Fruit fly (Drosophila melanogaster) whole organism, embryonic: Measurements from ENCODE around the gene CG13601.

Experiments used
- CG10209 ChIP-seq: fragments of 200-800 bp; sonication (Bioruptor generic); optimal IDR thresholded peaks from 3 replicates; lab custom pipeline; 2017; ENCODE audit warnings: missing biosample characterization, mild to moderate bottlenecking, missing genetic modification characterization, missing genetic modification reagents
- CG10462 ChIP-seq: fragments of 200-800 bp; sonication (Bioruptor generic); optimal IDR thresholded peaks from 2 replicates; lab custom pipeline; 2016; ENCODE audit warnings: missing biosample characterization, missing genetic modification characterization
- CG10959 ChIP-seq: fragments of 200-800 bp; sonication (Bioruptor generic); IDR thresholded peaks from 2 replicates; pipeline ENCODE4 v1.3.6; 2022; ENCODE audit warnings: missing biosample characterization, missing genetic modification characterization
- CG11504 ChIP-seq: fragments of 200-800 bp; sonication (Bioruptor generic); optimal IDR thresholded peaks from 3 replicates; lab custom pipeline; 2019; ENCODE audit warnings: missing biosample characterization, mild to moderate bottlenecking, missing genetic modification characterization, moderate library complexity
- CG12769 ChIP-seq: fragments of 200-800 bp; sonication (Bioruptor generic); optimal IDR thresholded peaks from 2 replicates; lab custom pipeline; 2019; ENCODE audit warnings: missing biosample characterization, mild to moderate bottlenecking, missing genetic modification characterization, moderate library complexity
- CG13624 ChIP-seq: fragments of 200-800 bp; sonication (Bioruptor generic); optimal IDR thresholded peaks from 2 replicates; lab custom pipeline; 2016; ENCODE audit warnings: missing biosample characterization, missing genetic modification characterization
- CG17361 ChIP-seq: fragments of 200-800 bp; sonication (Bioruptor generic); IDR thresholded peaks from 3 replicates; pipeline ENCODE4 v1.3.6; 2022; ENCODE audit warnings: missing biosample characterization, missing genetic modification characterization
- CG17802 ChIP-seq: fragments of 200-800 bp; sonication (Bioruptor generic); optimal IDR thresholded peaks from 2 replicates; lab custom pipeline; 2018; ENCODE audit warnings: missing biosample characterization, mild to moderate bottlenecking, missing genetic modification characterization, moderate library complexity
- CG1792 ChIP-seq: fragments of 200-800 bp; sonication (Bioruptor generic); optimal IDR thresholded peaks from 2 replicates; lab custom pipeline; 2016; ENCODE audit warnings: missing biosample characterization, missing genetic modification characterization
- CG2678 ChIP-seq: fragments of 200-800 bp; sonication (Bioruptor generic); optimal IDR thresholded peaks from 3 replicates; lab custom pipeline; 2019; ENCODE audit warnings: missing biosample characterization, mild to moderate bottlenecking, missing genetic modification characterization, moderate library complexity
- CG3065 ChIP-seq: fragments of 200-800 bp; sonication (Bioruptor generic); optimal IDR thresholded peaks from 2 replicates; lab custom pipeline; 2016; ENCODE audit warnings: missing biosample characterization, missing genetic modification characterization
- CG32772 ChIP-seq: fragments of 200-800 bp; sonication (Bioruptor generic); IDR thresholded peaks from 2 replicates; pipeline ENCODE4 v1.3.6; 2022; ENCODE audit warnings: missing biosample characterization, missing genetic modification characterization
- CG4404 ChIP-seq: fragments of 200-800 bp; sonication (Bioruptor generic); IDR thresholded peaks from 2 replicates; pipeline ENCODE4 v1.3.6; 2022; ENCODE audit warnings: missing biosample characterization, missing genetic modification characterization
- CG4424 ChIP-seq: fragments of 200-800 bp; sonication (Bioruptor generic); optimal IDR thresholded peaks from 3 replicates; lab custom pipeline; 2016; ENCODE audit warnings: missing biosample characterization, missing genetic modification characterization
- CG5953 ChIP-seq: fragments of 200-800 bp; sonication (Bioruptor generic); IDR thresholded peaks from 2 replicates; pipeline ENCODE4 v1.3.6; 2022; ENCODE audit warnings: missing biosample characterization, missing genetic modification characterization
- CG6654 ChIP-seq: fragments of 200-800 bp; sonication (Bioruptor generic); optimal IDR thresholded peaks from 2 replicates; lab custom pipeline; 2017; ENCODE audit warnings: missing biosample characterization, mild to moderate bottlenecking, missing genetic modification characterization
- CG7372 ChIP-seq: fragments of 200-800 bp; sonication (Bioruptor generic); IDR thresholded peaks from 2 replicates; pipeline ENCODE4 v1.3.6; 2022; ENCODE audit warnings: missing biosample characterization, missing genetic modification characterization
- CG7786 ChIP-seq: fragments of 200-800 bp; sonication (Bioruptor generic); optimal IDR thresholded peaks from 2 replicates; lab custom pipeline; 2016; ENCODE audit warnings: missing biosample characterization, missing genetic modification characterization
- CG7839 ChIP-seq: fragments of 200-800 bp; sonication (Bioruptor generic); optimal IDR thresholded peaks from 3 replicates; lab custom pipeline; 2018; ENCODE audit warnings: missing biosample characterization, mild to moderate bottlenecking, missing genetic modification characterization, moderate library complexity
- CG8765 ChIP-seq: fragments of 200-800 bp; sonication (Bioruptor generic); IDR thresholded peaks from 2 replicates; pipeline ENCODE4 v1.3.6; 2022; ENCODE audit warnings: missing biosample characterization, missing genetic modification characterization
- CG9727 ChIP-seq: fragments of 200-800 bp; sonication (Bioruptor generic); optimal IDR thresholded peaks from 3 replicates; lab custom pipeline; 2017; ENCODE audit warnings: missing biosample characterization, mild to moderate bottlenecking, missing genetic modification characterization
- CkIIα-i1 ChIP-seq: fragments of 200-800 bp; sonication (Bioruptor generic); IDR thresholded peaks from 2 replicates; pipeline ENCODE4 v1.3.6; 2022; ENCODE audit warnings: missing biosample characterization, missing genetic modification characterization
- Fer3 ChIP-seq: fragments of 200-800 bp; sonication (Bioruptor generic); optimal IDR thresholded peaks from 2 replicates; lab custom pipeline; 2018; ENCODE audit warnings: missing biosample characterization, mild to moderate bottlenecking, missing genetic modification characterization, moderate library complexity
- Hand ChIP-seq: fragments of 200-800 bp; sonication (Bioruptor generic); optimal IDR thresholded peaks from 2 replicates; lab custom pipeline; 2017; ENCODE audit warnings: mild to moderate bottlenecking, missing biosample characterization, missing genetic modification reagents, missing genetic modification characterization
- Hey ChIP-seq: fragments of 200-800 bp; sonication (Bioruptor generic); optimal IDR thresholded peaks from 3 replicates; lab custom pipeline; 2018; ENCODE audit warnings: missing biosample characterization, mild to moderate bottlenecking, missing genetic modification characterization
- Hr3 ChIP-seq: fragments of 200-800 bp; sonication (Bioruptor generic); optimal IDR thresholded peaks from 3 replicates; lab custom pipeline; 2016; ENCODE audit warnings: missing biosample characterization, missing genetic modification characterization
- Hr51 ChIP-seq, 2 experiments: fragments of 200-800 bp; sonication (Bioruptor generic); optimal IDR thresholded peaks; 2 replicates in 1 of 2; 3 replicates in 1 of 2; lab custom pipeline; 2016 to 2018; ENCODE audit warnings: missing biosample characterization in 2 of 2, missing genetic modification characterization in 2 of 2, mild to moderate bottlenecking in 1 of 2, moderate library complexity in 1 of 2
- Lhr ChIP-seq: fragments of 200-800 bp; sonication (Bioruptor generic); optimal IDR thresholded peaks from 3 replicates; lab custom pipeline; 2017; ENCODE audit warnings: mild to moderate bottlenecking, missing biosample characterization, missing genetic modification reagents, missing genetic modification characterization
- Med ChIP-seq: fragments of 200-800 bp; sonication (Bioruptor generic); peaks from one replicate; lab custom pipeline; 2016; ENCODE audit warnings: missing biosample characterization, missing genetic modification characterization, mild to moderate bottlenecking, inconsistent platforms, moderate library complexity
- NfI ChIP-seq: fragments of 200-800 bp; sonication (Bioruptor generic); optimal IDR thresholded peaks from 3 replicates; lab custom pipeline; 2018; ENCODE audit warnings: missing biosample characterization, mild to moderate bottlenecking, missing genetic modification characterization, moderate library complexity
- Sox100B ChIP-seq: fragments of 200-800 bp; sonication (Bioruptor generic); optimal IDR thresholded peaks from 3 replicates; lab custom pipeline; 2018; ENCODE audit warnings: missing biosample characterization, mild to moderate bottlenecking, missing genetic modification characterization
- ase ChIP-seq: fragments of 200-800 bp; sonication (Bioruptor generic); IDR thresholded peaks from 3 replicates; pipeline ENCODE4 v1.3.6; 2022; ENCODE audit warnings: missing biosample characterization, missing genetic modification characterization
- chn ChIP-seq: fragments of 200-800 bp; sonication (Bioruptor generic); optimal IDR thresholded peaks from 2 replicates; lab custom pipeline; 2016; ENCODE audit warnings: missing biosample characterization, missing genetic modification characterization
- emc ChIP-seq: fragments of 200-800 bp; sonication (Bioruptor generic); optimal IDR thresholded peaks from 2 replicates; lab custom pipeline; 2016; ENCODE audit warnings: missing biosample characterization, missing genetic modification characterization
- gt ChIP-seq: fragments of 200-800 bp; sonication (Bioruptor generic); IDR thresholded peaks from 2 replicates; pipeline ENCODE4 v1.3.6; 2022; ENCODE audit warnings: missing biosample characterization, missing genetic modification characterization
- kay ChIP-seq: fragments of 200-800 bp; sonication (Bioruptor generic); optimal IDR thresholded peaks from 2 replicates; lab custom pipeline; 2016; ENCODE audit warnings: missing biosample characterization, missing genetic modification characterization
- luna ChIP-seq: fragments of 200-800 bp; sonication (Bioruptor generic); optimal IDR thresholded peaks from 2 replicates; lab custom pipeline; 2016; ENCODE audit warnings: missing biosample characterization, missing genetic modification characterization
- nmo ChIP-seq: fragments of 200-800 bp; sonication (Bioruptor generic); optimal IDR thresholded peaks from 2 replicates; lab custom pipeline; 2018; ENCODE audit warnings: missing biosample characterization, mild to moderate bottlenecking, missing genetic modification characterization, moderate library complexity
- otp ChIP-seq: fragments of 200-800 bp; sonication (Bioruptor generic); IDR thresholded peaks from 3 replicates; pipeline ENCODE4, ENCODE4 v1.3.6; 2022; ENCODE audit warnings: missing biosample characterization, missing genetic modification characterization
- pum ChIP-seq: fragments of 200-800 bp; sonication (Bioruptor generic); optimal IDR thresholded peaks from 2 replicates; lab custom pipeline; 2016; ENCODE audit warnings: missing biosample characterization, missing genetic modification characterization
- run ChIP-seq: fragments of 200-800 bp; sonication (Bioruptor generic); optimal IDR thresholded peaks from 3 replicates; lab custom pipeline; 2018; ENCODE audit warnings: missing biosample characterization, mild to moderate bottlenecking, missing genetic modification characterization
- slp2 ChIP-seq: fragments of 200-800 bp; sonication (Bioruptor generic); optimal IDR thresholded peaks from 2 replicates; lab custom pipeline; 2016; ENCODE audit warnings: missing biosample characterization, missing genetic modification characterization
- sqz ChIP-seq: fragments of 200-800 bp; sonication (Bioruptor generic); optimal IDR thresholded peaks from 3 replicates; lab custom pipeline; 2018; ENCODE audit warnings: missing biosample characterization, mild to moderate bottlenecking, missing genetic modification characterization
- sug ChIP-seq: fragments of 200-800 bp; optimal IDR thresholded peaks from 2 replicates; lab custom pipeline; 2019; ENCODE audit warnings: missing biosample characterization, mild to moderate bottlenecking, missing genetic modification characterization, moderate library complexity
- tap ChIP-seq: fragments of 200-800 bp; optimal IDR thresholded peaks from 3 replicates; lab custom pipeline; 2019; ENCODE audit warnings: missing biosample characterization, mild to moderate bottlenecking, missing genetic modification characterization, moderate library complexity
- tin ChIP-seq: fragments of 200-800 bp; sonication (Bioruptor generic); optimal IDR thresholded peaks from 3 replicates; lab custom pipeline; 2016; ENCODE audit warnings: missing biosample characterization, missing genetic modification characterization
- trem ChIP-seq: fragments of 200-800 bp; optimal IDR thresholded peaks from 3 replicates; lab custom pipeline; 2019; ENCODE audit warnings: missing biosample characterization, mild to moderate bottlenecking, missing genetic modification characterization, moderate library complexity
- unpg ChIP-seq: fragments of 200-800 bp; sonication (Bioruptor generic); optimal IDR thresholded peaks from 3 replicates; lab custom pipeline; 2018; ENCODE audit warnings: missing biosample characterization, mild to moderate bottlenecking, missing genetic modification characterization, moderate library complexity
- vfl ChIP-seq: fragments of 200-800 bp; sonication (Bioruptor generic); optimal IDR thresholded peaks from 2 replicates; lab custom pipeline; 2016; ENCODE audit warnings: missing biosample characterization, missing genetic modification characterization
- yki ChIP-seq: fragments of >200 bp; optimal IDR thresholded peaks from 3 replicates; lab custom pipeline; 2018

CG13601 gene

DNA sequence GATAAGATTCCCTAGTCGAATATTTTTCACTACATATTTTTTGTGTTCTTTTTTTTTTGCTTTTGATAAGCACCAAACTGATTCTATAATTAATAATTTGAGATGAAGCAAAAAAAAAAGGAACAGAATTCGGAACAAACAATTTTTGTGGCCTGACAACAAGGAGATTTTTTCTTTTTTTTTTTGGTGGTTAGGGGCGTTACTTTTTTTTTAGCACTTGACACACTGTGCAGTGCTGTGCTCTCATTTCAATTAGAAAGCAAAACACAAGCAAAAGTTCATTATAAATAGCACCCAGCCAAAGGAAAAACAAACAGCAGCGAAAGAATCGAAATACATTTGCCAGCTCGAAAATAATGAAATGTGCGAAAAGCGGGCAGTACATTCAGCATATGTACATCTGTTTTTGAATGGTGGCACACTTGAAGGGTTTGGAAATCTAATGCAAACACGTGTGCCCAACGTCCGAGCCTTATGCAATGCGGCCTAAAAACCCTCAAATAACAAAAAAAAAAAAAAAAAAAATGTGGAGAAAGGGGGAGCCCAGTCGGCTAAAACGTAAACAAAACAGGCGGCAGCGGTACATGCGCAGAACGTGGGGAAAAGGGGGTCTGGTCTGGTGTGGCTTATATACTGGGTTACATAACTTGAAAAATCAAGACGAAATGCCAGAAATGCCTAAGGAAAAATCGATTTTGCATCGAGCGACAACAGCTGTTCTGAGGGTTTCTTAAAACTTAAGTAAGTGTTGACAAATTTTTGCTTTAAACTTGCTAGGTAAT is 14.4 kb upstream of the CG13601 start (continued):
- TF ChIP-seq CG12769 (tag; lab: Kevin White, UChicago) (no peak), emc (GFP tag; lab: Kevin White, UChicago) (no peak), CG5953 (GFP tag; lab: Robert Waterston, UW) (peak; percentile 36; the same call in 1 of the 2 replicates), slp2 (peak; percentile 5), CG10209 (GFP tag; lab: Kevin White, UChicago) (peak; percentile 32), gt (GFP tag; lab: Robert Waterston, UW) (no peak), Sox100B (GFP tag; lab: Kevin White, UChicago) (peak; percentile 32), CG4404 (0 out of 2 replicates have a peak, but pooled peaks have one; percentile 18), NfI (GFP tag; lab: Kevin White, UChicago) (peak; percentile 46), CG7786 (GFP tag; lab: Kevin White, UChicago) (peak; percentile 31), Fer3 (tag; lab: Kevin White, UChicago) (peak; percentile 30), tin (GFP tag; lab: Kevin White, UChicago) (peak; percentile 11), sug (tag; lab: Kevin White, UChicago) (no peak), CkIIα-i1 (GFP tag; lab: Robert Waterston, UW) (no peak), CG6654 (GFP tag; lab: Kevin White, UChicago) (no peak), kay (GFP tag; lab: Kevin White, UChicago) (no peak), CG13624 (GFP tag; lab: Kevin White, UChicago) (peak; percentile 11), CG32772 (GFP tag; lab: Robert Waterston, UW) (peak; percentile 21; the same call in 1 of the 2 replicates), chn (GFP tag; lab: Kevin White, UChicago) (no peak), tap (tag; lab: Kevin White, UChicago) (no peak), vfl (peak; percentile 2), CG8765 (GFP tag; lab: Robert Waterston, UW) (no peak), Hand (GFP tag; lab: Kevin White, UChicago) (peak; percentile 28), run (no peak), CG1792 (GFP tag; lab: Kevin White, UChicago) (no peak), CG7372 (GFP tag; lab: Robert Waterston, UW) (no peak), otp (GFP tag; lab: Robert Waterston, UW) (0 out of 3 replicates have a peak, but pooled peaks have one; percentile 53), CG9727 (GFP tag; lab: Kevin White, UChicago) (peak; percentile 33), Hr51 (GFP tag; optimal IDR thresholded peaks at IDR 0.05; lab: Kevin White, UChicago) (peak in 1 of 2 experiments; percentile 45), CG10959 (no peak), CG4424 (peak; percentile 11), CG17361 (GFP tag; lab: Robert Waterston, UW) (0 out of 3 replicates have a peak, but pooled peaks have one; percentile 34), Hr3 (GFP tag; lab: Kevin White, UChicago) (peak; percentile 26), Med (GFP tag; lab: Kevin White, UChicago) (peak; percentile 85), pum (GFP tag; lab: Kevin White, UChicago) (peak; percentile 20), yki (no peak), nmo (peak; percentile 20), CG11504 (peak; percentile 38), CG10462 (GFP tag; lab: Kevin White, UChicago) (no peak), trem (no peak), Hey (tag; lab: Kevin White, UChicago) (no peak), ase (GFP tag; lab: Robert Waterston, UW) (no peak), sqz (GFP tag; lab: Kevin White, UChicago) (peak; percentile 44), CG7839 (tag; lab: Kevin White, UChicago) (peak; percentile 50), luna (GFP tag; lab: Kevin White, UChicago) (no peak), CG3065 (GFP tag; lab: Kevin White, UChicago) (no peak), unpg (GFP tag; lab: Kevin White, UChicago) (peak; percentile 39), Lhr (no peak), CG2678 (peak; percentile 42), CG17802 (tag; lab: Kevin White, UChicago) (no peak)
